Fruit fly (Drosophila melanogaster) whole organism, adult: ENCODE measurements around the gene CG42710.

Experiments used
- CG1620 ChIP-seq: fragments of 200-800 bp; sonication (Bioruptor generic); optimal IDR thresholded peaks from 2 replicates; lab custom pipeline; 2016; ENCODE audit warnings: missing biosample characterization, missing genetic modification characterization
- CG33017 ChIP-seq: fragments of 200-800 bp; sonication (Bioruptor generic); optimal IDR thresholded peaks from 2 replicates; lab custom pipeline; 2018; ENCODE audit warnings: missing biosample characterization, mild to moderate bottlenecking, missing genetic modification characterization, moderate library complexity
- bab1 ChIP-seq: fragments of 200-800 bp; sonication (Bioruptor generic); optimal IDR thresholded peaks from 3 replicates; lab custom pipeline; 2019; ENCODE audit warnings: missing biosample characterization, mild to moderate bottlenecking, missing genetic modification characterization, moderate library complexity

dm6 chr2L:8817343-8817742 lies 35.0 kb upstream of the CG42710 start:
- TF ChIP-seq bab1 (GFP tag; lab: Kevin White, UChicago), result no peak
- no peak for TF ChIP-seq CG33017 (tag; lab: Kevin White, UChicago)
- no peak for TF ChIP-seq CG1620 (GFP tag; lab: Kevin White, UChicago)
